Worm (Caenorhabditis elegans): ENCODE data around the gene ribo-1.

ribo-1 gene

ce11 chrIV:6881183-6881582 is 29.3 kb upstream of the ribo-1 start:
- no peak for TF ChIP-seq R02D3.7 (tag; optimal IDR thresholded peaks at IDR 0.05)
- no peak for TF ChIP-seq cey-2 (tag; optimal IDR thresholded peaks at IDR 0.05; ENCODE audit: borderline replicate concordance, insufficient read depth)
- no peak for TF ChIP-seq Y105C5A.15 (GFP tag; IDR thresholded peaks at IDR 0.05)
- peak; percentile 12 for TF ChIP-seq dve-1 (tag; optimal IDR thresholded peaks at IDR 0.05; ENCODE audit: insufficient read depth)
- no peak for TF ChIP-seq spr-1 (tag; optimal IDR thresholded peaks at IDR 0.05)
- no peak for TF ChIP-seq madf-5 (GFP tag; IDR thresholded peaks at IDR 0.05)
- TF ChIP-seq zfp-2 (tag; optimal IDR thresholded peaks at IDR 0.05), result no peak
- TF ChIP-seq attf-4 (tag; optimal IDR thresholded peaks at IDR 0.05), result no peak
- TF ChIP-seq pqm-1 (tag; optimal IDR thresholded peaks at IDR 0.05), result no peak
- no peak for TF ChIP-seq nhr-77 (tag; optimal IDR thresholded peaks at IDR 0.05)
- TF ChIP-seq F49E8.2 (tag; optimal IDR thresholded peaks at IDR 0.05; ENCODE audit: borderline replicate concordance), result no peak
- no peak for TF ChIP-seq lin-39 (tag; optimal IDR thresholded peaks at IDR 0.05)
- no peak for TF ChIP-seq ztf-7 (tag; optimal IDR thresholded peaks at IDR 0.05)
- TF ChIP-seq ama-1 (optimal IDR thresholded peaks at IDR 0.05), result no peak
- TF ChIP-seq T26A8.4 (GFP tag; IDR thresholded peaks at IDR 0.05), result no peak
- TF ChIP-seq daf-8 (GFP tag; IDR thresholded peaks at IDR 0.05), result no peak
- TF ChIP-seq lin-38 (GFP tag; IDR thresholded peaks at IDR 0.05), result 0 out of 2 replicates have a peak, but pooled peaks have one; percentile 10
- peak; percentile 77 for TF ChIP-seq dmd-6 (GFP tag; IDR thresholded peaks at IDR 0.05)
- no peak for TF ChIP-seq lim-7 (GFP tag; IDR thresholded peaks at IDR 0.05)
- no peak for TF ChIP-seq ceh-82 (tag; optimal IDR thresholded peaks at IDR 0.05)
- no peak for TF ChIP-seq fos-1 (tag; optimal IDR thresholded peaks at IDR 0.05)
- TF ChIP-seq hif-1 (tag; optimal IDR thresholded peaks at IDR 0.05), result peak in 1 of 2 experiments; percentile 60
- TF ChIP-seq nhr-48 (tag; optimal IDR thresholded peaks at IDR 0.05), result peak; percentile 98
- TF ChIP-seq zfp-3 (GFP tag; conservative IDR thresholded peaks at IDR 0.05), result no peak
- no peak for TF ChIP-seq ZK337.2 (GFP tag; IDR thresholded peaks at IDR 0.05)
- TF ChIP-seq nhr-25 (tag; optimal IDR thresholded peaks at IDR 0.05; ENCODE audit: borderline replicate concordance, insufficient read depth), result no peak
- no peak for TF ChIP-seq unc-62 (GFP tag; optimal IDR thresholded peaks at IDR 0.05 in 1 of 2)
- TF ChIP-seq unc-62 (tag; optimal IDR thresholded peaks at IDR 0.05), result no peak
- peak; percentile 14 for TF ChIP-seq fkh-10 (GFP tag; optimal IDR thresholded peaks at IDR 0.05)
- TF ChIP-seq set-16 (GFP tag; IDR thresholded peaks at IDR 0.05), result no peak
- peak; percentile 47 for TF ChIP-seq nhr-28 (tag; optimal IDR thresholded peaks at IDR 0.05)
- no peak for TF ChIP-seq ceh-44 (GFP tag; IDR thresholded peaks at IDR 0.05)
- TF ChIP-seq tag-97 (GFP tag; IDR thresholded peaks at IDR 0.05), result no peak
- TF ChIP-seq rbr-2 (tag; optimal IDR thresholded peaks at IDR 0.05), result peak; percentile 66
- peak; percentile 69 for TF ChIP-seq mep-1 (tag; optimal IDR thresholded peaks at IDR 0.05)
- 0 out of 2 replicates have a peak, but pooled peaks have one; percentile 63 for TF ChIP-seq ceh-20 (GFP tag; IDR thresholded peaks at IDR 0.05)
- 0 out of 2 replicates have a peak, but pooled peaks have one; percentile 11 for TF ChIP-seq madf-9 (GFP tag; conservative IDR thresholded peaks at IDR 0.05)
- TF ChIP-seq nhr-76 (tag; optimal IDR thresholded peaks at IDR 0.05), result no peak
- TF ChIP-seq unc-39 (tag; optimal IDR thresholded peaks at IDR 0.05), result no peak
- no peak for TF ChIP-seq lin-15B (tag; optimal IDR thresholded peaks at IDR 0.05)
- TF ChIP-seq ceh-32 (tag; optimal IDR thresholded peaks at IDR 0.05; ENCODE audit: poor library complexity), result no peak
- no peak for TF ChIP-seq dmd-9 (GFP tag; IDR thresholded peaks at IDR 0.05)
- TF ChIP-seq ZK546.5 (tag; optimal IDR thresholded peaks at IDR 0.05), result no peak
- no peak for TF ChIP-seq duxl-1 (tag; optimal IDR thresholded peaks at IDR 0.05; ENCODE audit: poor library complexity)
- TF ChIP-seq sdz-12 (GFP tag; optimal IDR thresholded peaks at IDR 0.05), result no peak
- TF ChIP-seq F26F4.8 (GFP tag; conservative IDR thresholded peaks at IDR 0.05), result no peak
- no peak for TF ChIP-seq dmd-8 (GFP tag; IDR thresholded peaks at IDR 0.05)
- TF ChIP-seq lir-3 (tag; optimal IDR thresholded peaks at IDR 0.05), result no peak
- peak in 1 of 2 experiments; percentile 53 for TF ChIP-seq mdl-1 (tag; optimal IDR thresholded peaks at IDR 0.05)
- TF ChIP-seq mdt-29 (GFP tag; IDR thresholded peaks at IDR 0.05), result no peak
- TF ChIP-seq F37D6.2 (tag; optimal IDR thresholded peaks at IDR 0.05), result peak; percentile 55
- no peak for TF ChIP-seq T20F7.1 (GFP tag; optimal IDR thresholded peaks at IDR 0.05)

Data from whole organism, L4 larva.